Fruit fly (Drosophila melanogaster): Measurements from ENCODE around the gene isoQC.

isoQC gene

DNA sequence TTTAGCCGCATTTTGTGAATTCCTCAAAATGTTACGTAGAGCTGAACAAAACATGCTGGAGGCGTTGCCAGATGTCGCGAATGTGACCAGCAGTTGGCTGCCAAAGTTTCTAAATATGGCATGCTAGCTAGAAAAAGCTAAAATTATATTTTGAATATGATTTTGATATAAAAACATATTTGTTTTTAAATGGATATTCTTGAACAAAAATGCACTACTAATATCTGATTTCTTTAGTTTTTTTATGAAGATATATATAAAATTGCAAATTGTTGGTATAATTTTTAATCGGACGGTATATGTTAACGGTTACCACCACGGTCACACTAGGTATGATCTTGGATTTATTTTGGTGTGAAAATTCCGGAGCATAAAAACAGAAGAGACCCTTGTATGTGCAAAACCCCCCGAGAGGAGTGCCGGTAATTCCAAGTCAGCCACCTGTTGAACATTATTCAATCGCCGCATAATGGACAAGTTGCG lies 46.5 kb downstream of the isoQC start, which contains the start of the genes mTerf3 and CG5104 (continued):
- no peak for TF ChIP-seq Gug (GFP tag; IDR thresholded peaks at IDR 0.05)
- peak; percentile 16 for TF ChIP-seq Eip93F (GFP tag; optimal IDR thresholded peaks at IDR 0.05)
- TF ChIP-seq acj6 (GFP tag; optimal IDR thresholded peaks at IDR 0.05) = peak; percentile 20
- TF ChIP-seq Sox102F (GFP tag; optimal IDR thresholded peaks at IDR 0.05) = no peak
- no peak for TF ChIP-seq Blimp-1 (GFP tag; optimal IDR thresholded peaks at IDR 0.05)
- TF ChIP-seq CG1621 (tag; optimal IDR thresholded peaks at IDR 0.05) = peak; percentile 15
- TF ChIP-seq lz (GFP tag; optimal IDR thresholded peaks at IDR 0.05) = no peak
- TF ChIP-seq vri (GFP tag; optimal IDR thresholded peaks at IDR 0.05) = peak; percentile 46

DNA sequence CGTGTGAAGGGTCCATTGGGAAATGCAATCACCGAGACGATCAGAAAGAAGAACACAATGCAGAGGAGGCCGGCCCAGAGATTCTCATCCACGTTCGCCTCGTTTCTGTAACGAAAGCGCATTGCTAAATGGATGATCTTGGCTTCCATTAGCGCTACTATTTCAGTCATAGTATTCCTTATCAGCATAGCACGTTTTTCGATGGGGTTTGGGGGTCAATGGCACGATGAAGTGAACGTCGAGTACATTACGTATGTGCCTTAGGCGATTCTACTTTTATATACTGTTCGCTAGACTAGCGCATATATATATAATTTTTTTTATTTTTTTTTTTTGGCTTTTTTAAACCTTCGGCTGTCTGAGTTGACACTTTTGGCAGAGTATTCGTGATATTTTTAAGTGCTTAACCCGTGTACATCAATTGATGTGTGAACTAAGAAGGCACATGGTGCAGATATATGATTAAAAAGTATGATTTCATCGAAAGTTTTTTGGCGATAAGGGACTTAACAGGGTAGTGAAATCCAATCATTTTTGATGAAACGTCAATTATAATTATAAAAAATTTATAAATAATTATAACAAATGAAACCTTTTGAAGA lies 50.2 kb downstream of the isoQC start:
- TF ChIP-seq vri (GFP tag; optimal IDR thresholded peaks at IDR 0.05) = peak; percentile 35
- peak; percentile 60 for TF ChIP-seq svp (GFP tag)
- TF ChIP-seq CG8119 (GFP tag; IDR thresholded peaks at IDR 0.05) = no peak
- no peak for TF ChIP-seq CG3032 (tag; optimal IDR thresholded peaks at IDR 0.05)
- TF ChIP-seq CG16779 (tag; optimal IDR thresholded peaks at IDR 0.05) = no peak
- TF ChIP-seq fd85E (GFP tag; optimal IDR thresholded peaks at IDR 0.05) = no peak
- peak; percentile 4 for TF ChIP-seq Eip78C (GFP tag)
- TF ChIP-seq Ets96B (tag; optimal IDR thresholded peaks at IDR 0.05) = no peak
- TF ChIP-seq pdm3 (GFP tag; optimal IDR thresholded peaks at IDR 0.05) = no peak
- no peak for TF ChIP-seq Hr38 (GFP tag; optimal IDR thresholded peaks at IDR 0.05)
- no peak for TF ChIP-seq CG11762 (GFP tag; optimal IDR thresholded peaks at IDR 0.05; ENCODE audit: insufficient read depth)

DNA sequence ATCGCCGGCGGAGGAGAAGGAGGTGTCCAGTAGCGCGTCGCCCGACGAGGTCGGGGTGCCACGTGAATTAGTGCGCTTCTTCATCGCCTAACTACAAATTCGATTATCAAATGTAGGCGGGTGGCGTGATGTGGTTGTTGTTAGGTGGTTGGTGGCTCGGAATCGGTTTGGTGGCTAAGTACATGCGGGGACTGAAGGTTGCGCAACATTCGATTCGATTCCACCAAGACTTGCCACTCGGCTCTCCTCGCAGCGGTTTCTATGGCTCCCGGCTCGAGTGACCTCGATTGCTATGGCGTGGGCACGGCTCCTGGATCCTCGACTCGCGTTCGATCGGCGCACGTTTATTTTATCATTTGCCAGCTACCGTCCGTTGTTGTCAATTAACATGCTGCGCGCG lies 51.5 kb downstream of the isoQC start:
- TF ChIP-seq fd85E (GFP tag; optimal IDR thresholded peaks at IDR 0.05) = no peak
- no peak for TF ChIP-seq CG4318 (GFP tag; optimal IDR thresholded peaks at IDR 0.05)
- TF ChIP-seq Sox102F (GFP tag; optimal IDR thresholded peaks at IDR 0.05) = no peak
- no peak for TF ChIP-seq ss (GFP tag; optimal IDR thresholded peaks at IDR 0.05)

DNA sequence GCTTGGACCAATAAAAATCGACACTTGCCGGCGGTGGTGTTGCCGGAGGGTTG lies 51.7 kb downstream of the isoQC start, which contains the start of gene Pss:
Pss (minus strand) TSS at position 32 of the 53 bp plus-strand sequence.
- no peak for TF ChIP-seq topi (GFP tag; optimal IDR thresholded peaks at IDR 0.05)
- no peak for TF ChIP-seq Sox14 (GFP tag; optimal IDR thresholded peaks at IDR 0.05)

DNA sequence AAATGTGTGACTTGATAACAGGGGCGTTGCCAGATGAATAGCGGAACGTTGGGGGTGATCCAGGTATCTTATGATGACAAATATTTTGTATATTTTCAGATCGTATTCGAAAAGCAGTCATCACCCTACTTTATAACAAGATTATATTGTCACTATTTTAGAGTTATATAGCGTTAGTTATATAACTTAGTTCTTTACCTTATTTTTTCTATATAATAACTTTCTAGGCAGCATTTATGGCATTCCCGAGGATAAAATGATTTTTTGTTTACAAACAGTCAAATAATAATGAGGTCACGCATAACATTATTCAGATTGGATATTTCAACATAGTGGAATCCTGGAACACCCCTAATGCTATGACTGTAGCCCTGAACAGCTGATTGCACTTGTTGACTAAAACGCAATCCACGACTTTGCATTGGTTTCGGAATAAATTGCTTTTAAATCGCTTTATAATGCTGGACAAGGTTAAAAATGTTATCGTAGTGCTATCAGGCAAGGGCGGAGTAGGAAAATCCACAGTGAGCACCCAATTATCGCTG lies 52.0 kb downstream of the isoQC start, which contains the start of gene Nubp2:
Nubp2 (plus strand) TSS at position 381 of the 545 bp plus-strand sequence.
- TF ChIP-seq Ets21C (GFP tag; optimal IDR thresholded peaks at IDR 0.05) (peak; percentile 93), CG11902 (GFP tag; optimal IDR thresholded peaks at IDR 0.05) (peak; percentile 93), svp (GFP tag) (peak; percentile 97), CG4318 (GFP tag; optimal IDR thresholded peaks at IDR 0.05) (peak; percentile 95), CG3919 (GFP tag; optimal IDR thresholded peaks at IDR 0.05) (peak; percentile 93), CG32006 (GFP tag; optimal IDR thresholded peaks at IDR 0.05) (peak; percentile 96), dsx (GFP tag; optimal IDR thresholded peaks at IDR 0.05; ENCODE audit: poor library complexity, severe bottlenecking) (peak; percentile 89), Ets96B (tag; optimal IDR thresholded peaks at IDR 0.05) (peak; percentile 92), vri (GFP tag; optimal IDR thresholded peaks at IDR 0.05) (peak; percentile 86), spab (GFP tag; optimal IDR thresholded peaks at IDR 0.05) (peak; percentile 83), Eip78C (GFP tag) (peak; percentile 97), CG8632 (GFP tag; optimal IDR thresholded peaks at IDR 0.05) (peak; percentile 93), CG8319 (GFP tag; optimal IDR thresholded peaks at IDR 0.05) (peak; percentile 92), eg (GFP tag; IDR thresholded peaks at IDR 0.05) (peak; percentile 95), CG11762 (GFP tag; optimal IDR thresholded peaks at IDR 0.05; ENCODE audit: insufficient read depth) (peak; percentile 95), CG6276 (GFP tag; optimal IDR thresholded peaks at IDR 0.05) (peak; percentile 88), CG8119 (GFP tag; IDR thresholded peaks at IDR 0.05) (peak; percentile 93), acj6 (GFP tag; optimal IDR thresholded peaks at IDR 0.05) (peak; percentile 97), Hr38 (GFP tag; optimal IDR thresholded peaks at IDR 0.05) (peak; percentile 47), CG10669 (GFP tag; optimal IDR thresholded peaks at IDR 0.05) (peak; percentile 92), pdm3 (GFP tag; optimal IDR thresholded peaks at IDR 0.05) (peak; percentile 96), topi (GFP tag; optimal IDR thresholded peaks at IDR 0.05) (peak; percentile 94), fd85E (GFP tag; optimal IDR thresholded peaks at IDR 0.05) (peak; percentile 82), Eip75B (GFP tag; optimal IDR thresholded peaks at IDR 0.05) (peak; percentile 96), Gug (GFP tag; IDR thresholded peaks at IDR 0.05) (peak; percentile 90), salr (GFP tag; optimal IDR thresholded peaks at IDR 0.05) (peak; percentile 85 to 93), Met (GFP tag; optimal IDR thresholded peaks at IDR 0.05) (peak; percentile 95), Smox (GFP tag; optimal IDR thresholded peaks at IDR 0.05) (peak; percentile 95), cyc (GFP tag; optimal IDR thresholded peaks at IDR 0.05) (peak; percentile 95), Blimp-1 (GFP tag; optimal IDR thresholded peaks at IDR 0.05) (peak; percentile 74), net (GFP tag; optimal IDR thresholded peaks at IDR 0.05) (peak; percentile 91), CG6792 (GFP tag; optimal IDR thresholded peaks at IDR 0.05) (peak; percentile 91), CG31627 (GFP tag; optimal IDR thresholded peaks at IDR 0.05) (peak; percentile 96)
